In the genomic region with DNA sequence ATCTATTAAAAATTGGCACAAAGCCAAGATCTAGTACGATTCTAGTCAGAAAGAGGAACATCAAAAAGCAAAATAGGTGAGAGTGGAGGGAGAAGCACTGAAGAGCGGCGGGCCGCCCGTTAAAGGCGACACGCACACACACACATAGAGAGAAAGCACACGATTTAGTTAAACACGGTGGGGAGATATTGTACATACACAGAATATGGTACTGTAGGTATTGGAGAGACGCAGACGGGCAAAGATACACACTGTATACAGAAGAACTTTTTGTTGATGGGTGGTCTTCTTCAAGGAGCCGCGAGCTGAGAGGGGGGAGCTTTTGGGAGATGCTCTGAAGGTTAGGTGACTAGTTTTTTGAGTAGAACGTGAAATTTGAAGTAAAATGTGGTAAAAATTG, we compare ENCODE assay signal across 3 worm cellular contexts.
A peak's percentile ranks its signal among the peaks of the same experiment; 100 is the strongest.
TF ChIP-seq lines count a peak whose summit lies in the region.

No protein-coding gene starts in this region.

TF ChIP-seq in whole organism, L2 larva, 48 proteins besides CTCF, POLR2A, EP300 and RAD21 (continued from another document):
- TF ChIP-seq fos-1 (tag; optimal IDR thresholded peaks at IDR 0.05; lab: Kevin White, UChicago) (peak; percentile 34), mab-5 (tag; optimal IDR thresholded peaks at IDR 0.05; lab: Kevin White, UChicago) (no peak), nhr-237 (tag; optimal IDR thresholded peaks at IDR 0.05; lab: Kevin White, UChicago) (no peak), sma-9 (GFP tag; optimal IDR thresholded peaks at IDR 0.05; lab: Kevin White, UChicago) (peak; percentile 24), sma-9 (tag; optimal IDR thresholded peaks at IDR 0.05; lab: Kevin White, UChicago) (no peak), lin-11 (tag; optimal IDR thresholded peaks at IDR 0.05; lab: Kevin White, UChicago) (no peak)

TF ChIP-seq in whole organism, L4 larva, 104 proteins besides CTCF, POLR2A, EP300 and RAD21 (continued from another document and continues in another):
- TF ChIP-seq F49E8.2 (tag; optimal IDR thresholded peaks at IDR 0.05; lab: Kevin White, UChicago; ENCODE audit: borderline replicate concordance) (no peak), snpc-4 (tag; optimal IDR thresholded peaks at IDR 0.05; lab: Kevin White, UChicago) (no peak), lin-15B (tag; optimal IDR thresholded peaks at IDR 0.05; lab: Kevin White, UChicago) (no peak), madf-5 (GFP tag; IDR thresholded peaks at IDR 0.05; lab: Robert Waterston, UW) (no peak), ceh-20 (GFP tag; IDR thresholded peaks at IDR 0.05; lab: Robert Waterston, UW) (no peak), gei-8 (GFP tag; optimal IDR thresholded peaks at IDR 0.05; lab: Kevin White, UChicago) (no peak), ztf-7 (tag; optimal IDR thresholded peaks at IDR 0.05; lab: Kevin White, UChicago) (no peak), ceh-82 (tag; optimal IDR thresholded peaks at IDR 0.05; lab: Kevin White, UChicago) (no peak), unc-39 (tag; optimal IDR thresholded peaks at IDR 0.05; lab: Kevin White, UChicago) (no peak), daf-12 (tag; optimal IDR thresholded peaks at IDR 0.05; lab: Kevin White, UChicago) (no peak), lin-39 (tag; optimal IDR thresholded peaks at IDR 0.05; lab: Kevin White, UChicago) (no peak), zip-11 (GFP tag; IDR thresholded peaks at IDR 0.05; lab: Robert Waterston, UW) (no peak), mes-2 (tag; optimal IDR thresholded peaks at IDR 0.05; lab: Kevin White, UChicago; ENCODE audit: poor library complexity, severe bottlenecking) (peak; percentile 0), F26F4.8 (GFP tag; conservative IDR thresholded peaks at IDR 0.05; lab: Robert Waterston, UW) (no peak), zag-1 (tag; optimal IDR thresholded peaks at IDR 0.05; lab: Kevin White, UChicago) (no peak), lin-13 (GFP tag; optimal IDR thresholded peaks at IDR 0.05; lab: Kevin White, UChicago) (no peak), ZK546.5 (tag; optimal IDR thresholded peaks at IDR 0.05; lab: Kevin White, UChicago) (no peak), mxl-2 (GFP tag; conservative IDR thresholded peaks at IDR 0.05; lab: Robert Waterston, UW) (no peak), ceh-62 (tag; optimal IDR thresholded peaks at IDR 0.05; lab: Kevin White, UChicago) (no peak), arid-1 (GFP tag; conservative IDR thresholded peaks at IDR 0.05; lab: Robert Waterston, UW) (no peak), hlh-30 (tag; optimal IDR thresholded peaks at IDR 0.05; lab: Kevin White, UChicago; ENCODE audit: insufficient read depth) (no peak), F37D6.2 (tag; optimal IDR thresholded peaks at IDR 0.05; lab: Kevin White, UChicago) (no peak), php-3 (GFP tag; IDR thresholded peaks at IDR 0.05; lab: Robert Waterston, UW) (0 out of 2 replicates have a peak, but pooled peaks have one; percentile 51), nhr-28 (tag; optimal IDR thresholded peaks at IDR 0.05; lab: Kevin White, UChicago) (peak; percentile 41), mxl-3 (GFP tag; optimal IDR thresholded peaks at IDR 0.05; lab: Kevin White, UChicago) (no peak), nhr-6 (tag; optimal IDR thresholded peaks at IDR 0.05; lab: Kevin White, UChicago) (peak; percentile 61), fkh-10 (GFP tag; optimal IDR thresholded peaks at IDR 0.05; lab: Kevin White, UChicago) (no peak), T20F7.1 (GFP tag; optimal IDR thresholded peaks at IDR 0.05; lab: Kevin White, UChicago) (no peak), nhr-42 (GFP tag; IDR thresholded peaks at IDR 0.05; lab: Robert Waterston, UW) (no peak), F10B5.3 (tag; optimal IDR thresholded peaks at IDR 0.05; lab: Kevin White, UChicago) (no peak), ama-1 (optimal IDR thresholded peaks at IDR 0.05; lab: Kevin White, UChicago) (no peak), egl-27 (tag; optimal IDR thresholded peaks at IDR 0.05; lab: Kevin White, UChicago) (no peak), ces-1 (GFP tag; optimal IDR thresholded peaks at IDR 0.05; lab: Kevin White, UChicago) (no peak), Y48G9A.11 (GFP tag; IDR thresholded peaks at IDR 0.05; lab: Robert Waterston, UW) (no peak), lin-38 (GFP tag; IDR thresholded peaks at IDR 0.05; lab: Robert Waterston, UW) (no peak), lin-1 (GFP tag; IDR thresholded peaks at IDR 0.05; lab: Robert Waterston, UW) (no peak), pqm-1 (tag; optimal IDR thresholded peaks at IDR 0.05; lab: Kevin White, UChicago) (peak; percentile 46), nhr-76 (tag; optimal IDR thresholded peaks at IDR 0.05; lab: Kevin White, UChicago) (no peak), fos-1 (tag; optimal IDR thresholded peaks at IDR 0.05; lab: Kevin White, UChicago) (no peak), sdz-12 (GFP tag; optimal IDR thresholded peaks at IDR 0.05; lab: Kevin White, UChicago) (no peak), zip-2 (tag; optimal IDR thresholded peaks at IDR 0.05; lab: Kevin White, UChicago) (no peak), zfp-2 (tag; optimal IDR thresholded peaks at IDR 0.05; lab: Kevin White, UChicago) (no peak), pha-4 (GFP tag; IDR thresholded peaks at IDR 0.05; lab: Robert Waterston, UW) (no peak), pha-4 (tag; optimal IDR thresholded peaks at IDR 0.05; lab: Kevin White, UChicago) (peak; percentile 84), daf-19 (GFP tag; conservative IDR thresholded peaks at IDR 0.05; lab: Robert Waterston, UW) (no peak), tag-97 (GFP tag; IDR thresholded peaks at IDR 0.05; lab: Robert Waterston, UW) (no peak), mep-1 (tag; optimal IDR thresholded peaks at IDR 0.05; lab: Kevin White, UChicago) (no peak), aly-2 (tag; optimal IDR thresholded peaks at IDR 0.05; lab: Kevin White, UChicago) (no peak), tra-1 (GFP tag; IDR thresholded peaks at IDR 0.05; lab: Robert Waterston, UW) (no peak), daf-16 (GFP tag; optimal IDR thresholded peaks at IDR 0.05; lab: Kevin White, UChicago) (no peak), daf-16 (tag; optimal IDR thresholded peaks at IDR 0.05; lab: Kevin White, UChicago) (peak; percentile 44), aha-1 (tag; lab: Kevin White, UChicago) (no peak), lin-29 (GFP tag; IDR thresholded peaks at IDR 0.05; lab: Robert Waterston, UW) (no peak), nhr-41 (GFP tag; IDR thresholded peaks at IDR 0.05; lab: Robert Waterston, UW) (no peak), daf-8 (GFP tag; IDR thresholded peaks at IDR 0.05; lab: Robert Waterston, UW) (no peak), egl-43 (GFP tag; IDR thresholded peaks at IDR 0.05; lab: Robert Waterston, UW) (no peak), nhr-237 (tag; optimal IDR thresholded peaks at IDR 0.05; lab: Kevin White, UChicago) (no peak), duxl-1 (tag; optimal IDR thresholded peaks at IDR 0.05; lab: Kevin White, UChicago; ENCODE audit: poor library complexity) (no peak), nhr-102 (tag; optimal IDR thresholded peaks at IDR 0.05; lab: Kevin White, UChicago) (no peak), lsy-2 (tag; optimal IDR thresholded peaks at IDR 0.05; lab: Kevin White, UChicago) (no peak), saeg-2 (GFP tag; IDR thresholded peaks at IDR 0.05; lab: Robert Waterston, UW) (no peak), hlh-11 (tag; optimal IDR thresholded peaks at IDR 0.05; lab: Kevin White, UChicago) (peak; percentile 21), nhr-48 (tag; optimal IDR thresholded peaks at IDR 0.05; lab: Kevin White, UChicago) (no peak), ZK337.2 (GFP tag; IDR thresholded peaks at IDR 0.05; lab: Robert Waterston, UW) (no peak), nhr-77 (tag; optimal IDR thresholded peaks at IDR 0.05; lab: Kevin White, UChicago) (no peak)

TF ChIP-seq in whole organism, late embryonic, 69 proteins besides CTCF, POLR2A, EP300 and RAD21 (continued from another document):
- no peak for TF ChIP-seq pha-4 (tag; optimal IDR thresholded peaks at IDR 0.05; lab: Kevin White, UChicago)
- no peak for TF ChIP-seq Y22D7AL.16 (tag; optimal IDR thresholded peaks at IDR 0.05; lab: Kevin White, UChicago)
- no peak for TF ChIP-seq K02D7.2 (tag; optimal IDR thresholded peaks at IDR 0.05; lab: Kevin White, UChicago)
- no peak for TF ChIP-seq ceh-45 (GFP tag; IDR thresholded peaks at IDR 0.05; lab: Robert Waterston, UW)
- no peak for TF ChIP-seq ceh-48 (tag; optimal IDR thresholded peaks at IDR 0.05; lab: Kevin White, UChicago)
- no peak for TF ChIP-seq odd-2 (tag; optimal IDR thresholded peaks at IDR 0.05; lab: Kevin White, UChicago)
- TF ChIP-seq dve-1 (tag; optimal IDR thresholded peaks at IDR 0.05; lab: Kevin White, UChicago), result peak; percentile 44
- TF ChIP-seq tbx-2 (tag; optimal IDR thresholded peaks at IDR 0.05; lab: Kevin White, UChicago), result peak; percentile 14
- no peak for TF ChIP-seq K09A11.1 (tag; optimal IDR thresholded peaks at IDR 0.05; lab: Kevin White, UChicago; ENCODE audit: insufficient read depth)
